Fruit fly (Drosophila melanogaster): ENCODE data around the gene Icmt.

The Icmt gene

DNA sequence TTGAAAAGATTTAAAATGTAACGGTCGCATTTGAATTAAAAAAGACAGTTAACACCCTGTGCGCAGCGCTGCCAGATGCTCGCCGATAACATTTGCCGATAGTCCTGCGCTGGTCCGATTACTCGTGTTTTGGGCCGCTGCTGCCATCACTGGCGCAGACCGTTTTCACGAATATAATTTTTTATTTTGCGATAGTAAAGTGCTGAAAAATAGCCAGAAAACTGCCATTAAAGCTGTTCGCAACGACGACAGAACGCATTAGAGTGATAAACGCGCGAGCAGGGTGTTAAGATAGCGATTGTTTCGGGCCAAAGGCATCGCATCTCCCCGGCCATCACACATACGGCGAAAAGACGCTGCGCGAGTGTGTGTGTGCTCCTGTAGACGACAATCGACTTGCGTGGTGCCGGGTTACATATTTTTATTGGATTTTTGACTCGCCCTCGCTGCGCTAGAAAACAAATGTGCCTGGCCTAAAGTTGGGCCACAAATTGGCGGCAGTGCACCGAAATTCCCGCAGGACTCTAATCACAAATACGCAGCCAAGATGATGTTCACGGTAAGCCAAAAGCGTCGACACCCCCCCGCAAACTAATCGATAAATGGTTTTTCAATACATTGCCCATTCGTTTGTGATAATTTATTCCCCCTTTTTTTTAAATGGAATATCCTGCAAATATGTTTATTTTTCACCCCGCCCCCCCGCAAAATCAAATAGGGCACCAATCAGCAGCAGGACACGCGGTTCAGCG, 18.8 kb downstream of the Icmt start, which contains the start of gene Srrm1 (continued):
- TF ChIP-seq CG6791 (GFP tag; IDR thresholded peaks at IDR 0.05; ENCODE audit: partially characterized antibody) (peak; percentile 88), Drgx (GFP tag; IDR thresholded peaks at IDR 0.05) (no peak), stc (GFP tag; IDR thresholded peaks at IDR 0.05) (no peak), vfl (GFP tag; optimal IDR thresholded peaks at IDR 0.05) (peak; percentile 63), Jarid2 (GFP tag; optimal IDR thresholded peaks at IDR 0.05) (no peak), CG6689 (GFP tag; IDR thresholded peaks at IDR 0.05) (no peak), CG17385 (GFP tag; optimal IDR thresholded peaks at IDR 0.05) (no peak), CG3995 (GFP tag; optimal IDR thresholded peaks at IDR 0.05) (peak; percentile 13), Dip3 (GFP tag; optimal IDR thresholded peaks at IDR 0.05) (peak; percentile 38), Bteb2 (GFP tag; optimal IDR thresholded peaks at IDR 0.05) (peak; percentile 20), CG3281 (GFP tag; optimal IDR thresholded peaks at IDR 0.05) (no peak), Dp (GFP tag; optimal IDR thresholded peaks at IDR 0.05) (peak; percentile 78), Meics (GFP tag; optimal IDR thresholded peaks at IDR 0.05) (no peak), CG6765 (GFP tag; optimal IDR thresholded peaks at IDR 0.05) (no peak), ara (GFP tag; IDR thresholded peaks at IDR 0.05) (no peak), Fer3 (tag; optimal IDR thresholded peaks at IDR 0.05) (no peak), CG13775 (GFP tag; optimal IDR thresholded peaks at IDR 0.05) (no peak), CG3847 (GFP tag; IDR thresholded peaks at IDR 0.05) (peak; percentile 81), CG1647 (GFP tag; optimal IDR thresholded peaks at IDR 0.05) (no peak), nau (GFP tag; optimal IDR thresholded peaks at IDR 0.05) (no peak), Max (GFP tag; optimal IDR thresholded peaks at IDR 0.05) (no peak), Atf-2 (GFP tag; optimal IDR thresholded peaks at IDR 0.05) (peak; percentile 17), CG14860 (GFP tag; IDR thresholded peaks at IDR 0.05; ENCODE audit: partially characterized antibody) (peak; percentile 77), PHDP (tag; optimal IDR thresholded peaks at IDR 0.05) (no peak), CG6654 (GFP tag; optimal IDR thresholded peaks at IDR 0.05) (no peak), nerfin-2 (GFP tag; IDR thresholded peaks at IDR 0.05; ENCODE audit: partially characterized antibody) (peak; percentile 79), salm (tag; optimal IDR thresholded peaks at IDR 0.05) (no peak), MBD-R2 (GFP tag; IDR thresholded peaks at IDR 0.05) (peak; percentile 67), CG12219 (GFP tag; optimal IDR thresholded peaks at IDR 0.05) (no peak), usp (GFP tag; optimal IDR thresholded peaks at IDR 0.05) (no peak), CG9727 (GFP tag; optimal IDR thresholded peaks at IDR 0.05) (peak; percentile 16), Ets97D (GFP tag; optimal IDR thresholded peaks at IDR 0.05) (peak; percentile 75), D19B (GFP tag; optimal IDR thresholded peaks at IDR 0.05) (no peak), Mad (GFP tag; optimal IDR thresholded peaks at IDR 0.05) (peak; percentile 27), CG4282 (GFP tag; optimal IDR thresholded peaks at IDR 0.05) (peak; percentile 46), YL-1 (GFP tag; optimal IDR thresholded peaks at IDR 0.05) (peak; percentile 86), ham (GFP tag; IDR thresholded peaks at IDR 0.05) (no peak), Doc3 (GFP tag; IDR thresholded peaks at IDR 0.05; ENCODE audit: partially characterized antibody) (peak; percentile 79)

DNA sequence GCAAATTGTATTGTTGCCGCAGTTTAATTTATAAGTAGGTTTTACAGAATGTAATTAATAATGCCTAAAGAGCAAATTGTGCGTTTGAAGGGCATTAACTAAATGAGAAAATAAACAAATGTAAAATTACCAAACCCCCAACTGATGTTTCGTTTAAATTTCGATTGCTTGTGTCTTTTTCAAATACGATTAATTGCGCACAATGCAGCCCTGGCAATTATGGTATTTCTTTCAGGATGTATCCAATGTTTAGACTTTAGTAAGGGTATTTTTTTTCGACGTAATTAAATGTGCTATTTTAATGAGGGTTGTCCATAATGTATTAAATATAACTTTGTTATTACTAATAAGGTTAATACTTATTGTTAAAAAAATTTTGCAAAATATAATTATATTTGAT, 22.8 kb downstream of the Icmt start:
- no peak for TF ChIP-seq CG10431 (GFP tag; optimal IDR thresholded peaks at IDR 0.05)
- TF ChIP-seq ssp (GFP tag; IDR thresholded peaks at IDR 0.05): 0 out of 2 replicates have a peak, but pooled peaks have one; percentile 5
- TF ChIP-seq Dp (GFP tag; optimal IDR thresholded peaks at IDR 0.05): peak; percentile 91
- no peak for TF ChIP-seq CG10543 (GFP tag; optimal IDR thresholded peaks at IDR 0.05)
- peak; percentile 40; the same call in 1 of the 2 replicates for TF ChIP-seq CG32767 (GFP tag; IDR thresholded peaks at IDR 0.05)
- no peak for TF ChIP-seq grau (tag; optimal IDR thresholded peaks at IDR 0.05)
- peak; percentile 84 for TF ChIP-seq Myb (GFP tag; optimal IDR thresholded peaks at IDR 0.05)
- peak; percentile 47 for TF ChIP-seq stwl (tag; optimal IDR thresholded peaks at IDR 0.05)
- TF ChIP-seq zen2 (GFP tag; IDR thresholded peaks at IDR 0.05; ENCODE audit: partially characterized antibody): no peak
- TF ChIP-seq ro (GFP tag; IDR thresholded peaks at IDR 0.05): no peak
- peak; percentile 93 for TF ChIP-seq E2f2 (GFP tag; IDR thresholded peaks at IDR 0.05)
- peak; percentile 68 for TF ChIP-seq pzg (GFP tag; optimal IDR thresholded peaks at IDR 0.05)
- peak; percentile 38 for TF ChIP-seq CG1603 (tag; optimal IDR thresholded peaks at IDR 0.05)
- TF ChIP-seq D19A (tag; optimal IDR thresholded peaks at IDR 0.05): peak; percentile 62
- TF ChIP-seq gem (tag; optimal IDR thresholded peaks at IDR 0.05): peak; percentile 12

Measured in whole organism, embryonic.